6 worm cellular contexts compared by ENCODE assay signal in genomic region chrII:1375627-1376026, ce11.
TF ChIP-seq lines count a peak whose summit lies in the region.

No protein-coding gene starts in this region.

TF ChIP-seq in whole organism, L1 larva, 84 proteins besides CTCF, POLR2A, EP300 and RAD21 (continues in another document):
- peak; percentile 49 for TF ChIP-seq nhr-71 (tag; optimal IDR thresholded peaks at IDR 0.05; lab: Kevin White, UChicago)
- TF ChIP-seq aly-2 (tag; optimal IDR thresholded peaks at IDR 0.05; lab: Kevin White, UChicago): no peak
- peak in 1 of 3 experiments; percentile 10 for TF ChIP-seq dpl-1 (GFP tag; optimal IDR thresholded peaks at IDR 0.05; lab: Kevin White, UChicago)
- TF ChIP-seq F16B12.6 (tag; optimal IDR thresholded peaks at IDR 0.05; lab: Kevin White, UChicago): no peak
- no peak for TF ChIP-seq tlp-1 (tag; optimal IDR thresholded peaks at IDR 0.05; lab: Kevin White, UChicago)
- no peak for TF ChIP-seq nhr-47 (tag; optimal IDR thresholded peaks at IDR 0.05; lab: Kevin White, UChicago)
- no peak for TF ChIP-seq pax-3 (tag; optimal IDR thresholded peaks at IDR 0.05; lab: Kevin White, UChicago)
- peak; percentile 19 to 30 for TF ChIP-seq lsy-2 (tag; optimal IDR thresholded peaks at IDR 0.05; lab: Kevin White, UChicago)
- TF ChIP-seq nhr-77 (tag; optimal IDR thresholded peaks at IDR 0.05; lab: Kevin White, UChicago): no peak
- no peak for TF ChIP-seq xbp-1 (tag; optimal IDR thresholded peaks at IDR 0.05; lab: Kevin White, UChicago)
- peak; percentile 48 for TF ChIP-seq blmp-1 (tag; optimal IDR thresholded peaks at IDR 0.05; lab: Kevin White, UChicago)
- TF ChIP-seq elt-3 (tag; optimal IDR thresholded peaks at IDR 0.05; lab: Kevin White, UChicago): no peak
- peak; percentile 69 for TF ChIP-seq rnt-1 (tag; optimal IDR thresholded peaks at IDR 0.05; lab: Kevin White, UChicago)
- 0 out of 2 replicates have a peak, but pooled peaks have one; percentile 22 for TF ChIP-seq nhr-19 (GFP tag; conservative IDR thresholded peaks at IDR 0.05; lab: Robert Waterston, UW)
- TF ChIP-seq fkh-10 (GFP tag; optimal IDR thresholded peaks at IDR 0.05; lab: Kevin White, UChicago): no peak

TF ChIP-seq in whole organism, L2 larva, 48 proteins besides CTCF, POLR2A, EP300 and RAD21:
- TF ChIP-seq lsy-2 (tag; optimal IDR thresholded peaks at IDR 0.05; lab: Kevin White, UChicago) (peak in 1 of 2 experiments; percentile 35), skn-1 (tag; optimal IDR thresholded peaks at IDR 0.05; lab: Kevin White, UChicago) (no peak), F13H6.1 (tag; optimal IDR thresholded peaks at IDR 0.05; lab: Kevin White, UChicago) (peak; percentile 37), C34F6.9 (tag; optimal IDR thresholded peaks at IDR 0.05; lab: Kevin White, UChicago) (no peak), nhr-129 (tag; optimal IDR thresholded peaks at IDR 0.05; lab: Kevin White, UChicago) (peak; percentile 45)

TF ChIP-seq in whole organism, L3 larva, 47 proteins besides CTCF, POLR2A, EP300 and RAD21:
- TF ChIP-seq mdl-1 (tag; optimal IDR thresholded peaks at IDR 0.05; lab: Kevin White, UChicago) (no peak), elt-2 (tag; optimal IDR thresholded peaks at IDR 0.05; lab: Kevin White, UChicago) (no peak), ama-1 (optimal IDR thresholded peaks at IDR 0.05; lab: Kevin White, UChicago) (no peak), egl-5 (tag; optimal IDR thresholded peaks at IDR 0.05; lab: Kevin White, UChicago) (peak; percentile 55), nfya-1 (tag; optimal IDR thresholded peaks at IDR 0.05; lab: Kevin White, UChicago; ENCODE audit: insufficient read depth) (peak; percentile 30)

TF ChIP-seq in whole organism, L4 larva, 104 proteins besides CTCF, POLR2A, EP300 and RAD21:
- TF ChIP-seq hlh-11 (tag; optimal IDR thresholded peaks at IDR 0.05; lab: Kevin White, UChicago) (peak; percentile 6), R02D3.7 (tag; optimal IDR thresholded peaks at IDR 0.05; lab: Kevin White, UChicago) (no peak), daf-16 (GFP tag; optimal IDR thresholded peaks at IDR 0.05; lab: Kevin White, UChicago) (peak in 1 of 2 experiments; percentile 12), daf-16 (tag; optimal IDR thresholded peaks at IDR 0.05; lab: Kevin White, UChicago) (no peak), dmd-6 (GFP tag; IDR thresholded peaks at IDR 0.05; lab: Robert Waterston, UW) (no peak), ces-1 (GFP tag; optimal IDR thresholded peaks at IDR 0.05; lab: Kevin White, UChicago) (no peak), aha-1 (tag; lab: Kevin White, UChicago) (no peak), nhr-28 (tag; optimal IDR thresholded peaks at IDR 0.05; lab: Kevin White, UChicago) (peak; percentile 10), nhr-11 (tag; optimal IDR thresholded peaks at IDR 0.05; lab: Kevin White, UChicago) (peak; percentile 24), sdz-12 (GFP tag; optimal IDR thresholded peaks at IDR 0.05; lab: Kevin White, UChicago) (no peak), nhr-111 (GFP tag; optimal IDR thresholded peaks at IDR 0.05; lab: Kevin White, UChicago) (no peak), duxl-1 (tag; optimal IDR thresholded peaks at IDR 0.05; lab: Kevin White, UChicago; ENCODE audit: poor library complexity) (no peak), unc-62 (GFP tag; optimal IDR thresholded peaks at IDR 0.05 in 1 of 2; lab: Kevin White, UChicago) (peak in 1 of 2 experiments; percentile 82), unc-62 (tag; optimal IDR thresholded peaks at IDR 0.05; lab: Kevin White, UChicago) (no peak), php-3 (GFP tag; IDR thresholded peaks at IDR 0.05; lab: Robert Waterston, UW) (no peak), F44E2.7 (GFP tag; IDR thresholded peaks at IDR 0.05; lab: Robert Waterston, UW) (no peak), nhr-25 (tag; optimal IDR thresholded peaks at IDR 0.05; lab: Kevin White, UChicago; ENCODE audit: borderline replicate concordance, insufficient read depth) (no peak)
TF ChIP-seq in whole organism, L4 larva: peak in this region for 5.

TF ChIP-seq in whole organism, late embryonic, 69 proteins besides CTCF, POLR2A, EP300 and RAD21:
- TF ChIP-seq ceh-18 (tag; optimal IDR thresholded peaks at IDR 0.05; lab: Kevin White, UChicago) (peak; percentile 42), ahr-1 (tag; optimal IDR thresholded peaks at IDR 0.05; lab: Kevin White, UChicago) (no peak)

TF ChIP-seq in whole organism, mixed stage, embryonic, 35 proteins besides CTCF, POLR2A, EP300 and RAD21:
- TF ChIP-seq unc-120 (tag; optimal IDR thresholded peaks at IDR 0.05; lab: Kevin White, UChicago; ENCODE audit: poor library complexity, severe bottlenecking): peak; percentile 43
- no peak for TF ChIP-seq ceh-43 (GFP tag; optimal IDR thresholded peaks at IDR 0.05; lab: Kevin White, UChicago)
- peak; percentile 95 for TF ChIP-seq hlh-1 (tag; optimal IDR thresholded peaks at IDR 0.05; lab: Kevin White, UChicago)
- TF ChIP-seq unc-62 (GFP tag; optimal IDR thresholded peaks at IDR 0.05; lab: Kevin White, UChicago): peak; percentile 26
- TF ChIP-seq mep-1 (tag; optimal IDR thresholded peaks at IDR 0.05; lab: Kevin White, UChicago): no peak

Comparison
In these comparisons a context has a peak if more than half of its experiments do, and no peak if none do; other contexts are left out.
1. Of the 29 proteins assayed by ChIP-seq in both whole organism, L4 larva and whole organism, L1 larva: peak only in whole organism, L4 larva: nhr-11 and nhr-28; only in whole organism, L1 larva: lsy-2 and unc-130; in both: none; in neither: 23; mixed calls (peak in some experiments, not most) for 2.